Worm (Caenorhabditis elegans) whole organism, young adult: ENCODE measurements around the gene gpch-1.

Experiments
- B0019.2 ChIP-seq: fragments of 200-800 bp; sonication (Bioruptor generic); conservative IDR thresholded peaks from 2 replicates; pipeline ENCODE4 v1.3.6; 2022; ENCODE audit warnings: missing genetic modification reagents, missing genetic modification characterization, missing compliant biosample characterization
- F23B12.7 ChIP-seq: sonication (generic microtip); optimal IDR thresholded peaks from 2 replicates; lab custom pipeline; 2017; ENCODE audit warnings: missing genetic modification characterization, mild to moderate bottlenecking, missing compliant biosample characterization, antibody characterized with exemption, moderate library complexity; ENCODE audit not compliant: insufficient read depth
- F33H1.4 ChIP-seq: fragments of 200-800 bp; sonication (Bioruptor generic); IDR thresholded peaks from 2 replicates; pipeline ENCODE4 v1.3.6; 2022; ENCODE audit warnings: missing genetic modification reagents, missing genetic modification characterization, missing compliant biosample characterization
- F37B4.10 ChIP-seq: fragments of 200-800 bp; sonication (Bioruptor generic); IDR thresholded peaks from 2 replicates; pipeline ENCODE4 v1.3.6; 2022; ENCODE audit warnings: missing genetic modification characterization, missing compliant biosample characterization
- F39B2.1 ChIP-seq: fragments of 200-800 bp; sonication (Bioruptor generic); IDR thresholded peaks from 2 replicates; pipeline ENCODE4 v1.3.6; 2022; ENCODE audit warnings: missing genetic modification reagents, missing genetic modification characterization, missing compliant biosample characterization
- F52B5.7 ChIP-seq: sonication (generic microtip); optimal IDR thresholded peaks from 2 replicates; lab custom pipeline; 2016; ENCODE audit warnings: mild to moderate bottlenecking, missing genetic modification characterization, missing compliant biosample characterization
- F55B11.4 ChIP-seq: sonication (generic microtip); optimal IDR thresholded peaks from 2 replicates; lab custom pipeline; 2016; ENCODE audit warnings: missing compliant biosample characterization, missing genetic modification characterization, borderline replicate concordance; ENCODE audit not compliant: insufficient read depth
- K12H6.12 ChIP-seq: fragments of 200-800 bp; sonication (Bioruptor generic); optimal IDR thresholded peaks from 2 replicates; lab custom pipeline; 2018; ENCODE audit warnings: mild to moderate bottlenecking, missing genetic modification characterization, missing compliant biosample characterization
- T26A5.8 ChIP-seq: sonication (generic microtip); optimal IDR thresholded peaks from 2 replicates; lab custom pipeline; 2016; ENCODE audit warnings: missing genetic modification characterization, missing compliant biosample characterization
- Y56A3A.18 ChIP-seq: fragments of 200-800 bp; sonication (Bioruptor generic); IDR thresholded peaks from 2 replicates; pipeline ENCODE4 v1.3.6; 2022; ENCODE audit warnings: missing genetic modification reagents, missing genetic modification characterization, missing compliant biosample characterization
- Y67H2A.10 ChIP-seq: fragments of 200-800 bp; sonication (Bioruptor generic); conservative IDR thresholded peaks from 2 replicates; pipeline ENCODE4 v1.3.6; 2022; ENCODE audit warnings: missing genetic modification reagents, missing genetic modification characterization, missing compliant biosample characterization
- akir-1 ChIP-seq: fragments of 200-800 bp; sonication (Bioruptor generic); optimal IDR thresholded peaks from 2 replicates; lab custom pipeline; 2018; ENCODE audit warnings: mild to moderate bottlenecking, missing genetic modification characterization, moderate library complexity, missing compliant biosample characterization
- aptf-2 ChIP-seq: fragments of 200-800 bp; sonication (Bioruptor generic); conservative IDR thresholded peaks from 2 replicates; pipeline ENCODE4 v1.3.6; 2022; ENCODE audit warnings: missing genetic modification reagents, missing genetic modification characterization, missing compliant biosample characterization
- bed-2 ChIP-seq: fragments of 200-800 bp; sonication (Bioruptor generic); IDR thresholded peaks from 2 replicates; pipeline ENCODE4 v1.3.6; 2022; ENCODE audit warnings: missing genetic modification reagents, missing genetic modification characterization, missing compliant biosample characterization
- ccch-3 ChIP-seq: fragments of 200-800 bp; sonication (Bioruptor generic); optimal IDR thresholded peaks from 2 replicates; lab custom pipeline; 2018; ENCODE audit warnings: mild to moderate bottlenecking, missing genetic modification characterization, missing compliant biosample characterization
- ceh-100 ChIP-seq: fragments of 200-800 bp; sonication (Bioruptor generic); IDR thresholded peaks from 2 replicates; pipeline ENCODE4 v1.3.6; 2022; ENCODE audit warnings: missing genetic modification reagents, missing genetic modification characterization, missing compliant biosample characterization
- ceh-40 ChIP-seq: fragments of 200-800 bp; sonication (Bioruptor generic); IDR thresholded peaks from 2 replicates; pipeline ENCODE4 v1.3.6; 2022; ENCODE audit warnings: missing genetic modification characterization, missing compliant biosample characterization
- die-1 ChIP-seq: sonication (generic microtip); optimal IDR thresholded peaks from 2 replicates; lab custom pipeline; 2016; ENCODE audit warnings: missing genotype, mild to moderate bottlenecking, missing genetic modification characterization, missing compliant biosample characterization
- efl-1 ChIP-seq: fragments of 150-350 bp; optimal IDR thresholded peaks from 2 replicates; lab custom pipeline; 2014; ENCODE audit warnings: missing biosample characterization, missing genetic modification reagents, missing genetic modification characterization
- egl-18 ChIP-seq: fragments of 200-800 bp; sonication (Bioruptor generic); IDR thresholded peaks from 2 replicates; pipeline ENCODE4 v1.3.6; 2022; ENCODE audit warnings: missing genetic modification reagents, missing genetic modification characterization, missing compliant biosample characterization
- ets-4 ChIP-seq: fragments of 200-800 bp; sonication (Bioruptor generic); optimal IDR thresholded peaks from 2 replicates; lab custom pipeline; 2018; ENCODE audit warnings: mild to moderate bottlenecking, missing genetic modification characterization, missing compliant biosample characterization
- hlh-12 ChIP-seq: sonication (generic microtip); optimal IDR thresholded peaks from 2 replicates; lab custom pipeline; 2016; ENCODE audit warnings: missing genetic modification characterization, missing compliant biosample characterization
- hmg-1.2 ChIP-seq: fragments of 200-800 bp; sonication (Bioruptor generic); IDR thresholded peaks from 2 replicates; pipeline ENCODE4 v1.3.6; 2022; ENCODE audit warnings: missing genetic modification reagents, missing genetic modification characterization, missing compliant biosample characterization
- hrde-1 ChIP-seq: sonication (generic microtip); optimal IDR thresholded peaks from 2 replicates; lab custom pipeline; 2016; ENCODE audit warnings: missing genetic modification characterization, mild to moderate bottlenecking, missing compliant biosample characterization, moderate library complexity, missing genotype, missing genetic modification reagents, borderline replicate concordance
- hsf-1 ChIP-seq: fragments of 200-800 bp; sonication (Bioruptor generic); IDR thresholded peaks from 2 replicates; pipeline ENCODE4 v1.3.6; 2022; ENCODE audit warnings: missing genetic modification reagents, missing genetic modification characterization, missing compliant biosample characterization
- lin-26 ChIP-seq: fragments of 200-800 bp; sonication (Bioruptor generic); IDR thresholded peaks from 2 replicates; pipeline ENCODE4 v1.3.6; 2022; ENCODE audit warnings: missing genetic modification reagents, missing genetic modification characterization, missing compliant biosample characterization
- lir-1 ChIP-seq: fragments of 200-800 bp; sonication (Bioruptor generic); conservative IDR thresholded peaks from 2 replicates; pipeline ENCODE4 v1.3.6; 2022; ENCODE audit warnings: missing genetic modification reagents, missing genetic modification characterization, missing compliant biosample characterization
- madf-3 ChIP-seq: fragments of 200-800 bp; sonication (Bioruptor generic); IDR thresholded peaks from 2 replicates; pipeline ENCODE4 v1.3.6; 2022; ENCODE audit warnings: missing genetic modification reagents, missing genetic modification characterization, missing compliant biosample characterization
- mes-4 ChIP-seq: sonication (generic microtip); optimal IDR thresholded peaks from 2 replicates; lab custom pipeline; 2016; ENCODE audit warnings: missing genotype, missing genetic modification characterization, missing compliant biosample characterization
- nfya-2 ChIP-seq: fragments of 200-800 bp; sonication (Bioruptor generic); IDR thresholded peaks from 2 replicates; pipeline ENCODE4 v1.3.6; 2022; ENCODE audit warnings: missing genetic modification reagents, missing genetic modification characterization, missing compliant biosample characterization
- nfyb-1 ChIP-seq: fragments of 200-800 bp; sonication (Bioruptor generic); IDR thresholded peaks from 2 replicates; pipeline ENCODE4 v1.3.6; 2022; ENCODE audit warnings: missing genetic modification reagents, missing genetic modification characterization, missing compliant biosample characterization
- pbrm-1 ChIP-seq: fragments of 200-800 bp; sonication (Bioruptor generic); IDR thresholded peaks from 2 replicates; pipeline ENCODE4 v1.3.6; 2022; ENCODE audit warnings: missing genetic modification reagents, missing genetic modification characterization, missing compliant biosample characterization
- pha-4 ChIP-seq: fragments of 150-350 bp; sonication (generic microtip); optimal IDR thresholded peaks from 2 replicates; lab custom pipeline; 2014; ENCODE audit warnings: missing biosample characterization, missing genetic modification reagents, missing genetic modification characterization
- rcor-1 ChIP-seq: fragments of 200-800 bp; sonication (Bioruptor generic); IDR thresholded peaks from 2 replicates; pipeline ENCODE4 v1.3.6; 2022; ENCODE audit warnings: missing genetic modification reagents, missing genetic modification characterization, missing compliant biosample characterization
- sea-2 ChIP-seq: fragments of 200-800 bp; sonication (Bioruptor generic); IDR thresholded peaks from 2 replicates; pipeline ENCODE4 v1.3.6; 2022; ENCODE audit warnings: missing genetic modification characterization, missing compliant biosample characterization
- snpc-1.1 ChIP-seq: sonication (generic microtip); optimal IDR thresholded peaks from 2 replicates; lab custom pipeline; 2017; ENCODE audit warnings: missing genetic modification characterization, mild to moderate bottlenecking, missing compliant biosample characterization, antibody characterized with exemption, moderate library complexity, missing genotype, missing genetic modification reagents; ENCODE audit not compliant: insufficient read depth
- snpc-4 ChIP-seq, 5 experiments: fragments of 150-350 bp in 1 of 5; sonication (generic microtip) in 4 of 5; optimal IDR thresholded peaks; 2 replicates each; lab custom pipeline; 2014 to 2018; ENCODE audit warnings: missing genetic modification characterization in 5 of 5, missing biosample characterization in 3 of 5, antibody characterized with exemption in 2 of 5, mild to moderate bottlenecking in 2 of 5, missing compliant biosample characterization in 2 of 5, missing genotype in 2 of 5, moderate library complexity in 2 of 5, missing genetic modification reagents in 1 of 5
- somi-1 ChIP-seq: fragments of 200-800 bp; sonication (Bioruptor generic); optimal IDR thresholded peaks from 2 replicates; lab custom pipeline; 2018; ENCODE audit warnings: mild to moderate bottlenecking, missing genetic modification characterization, missing compliant biosample characterization
- tbp1 ChIP-seq: fragments of 200-800 bp; sonication (Bioruptor generic); optimal IDR thresholded peaks from 2 replicates; lab custom pipeline; 2018; ENCODE audit warnings: mild to moderate bottlenecking, missing genetic modification characterization, missing compliant biosample characterization
- tlf-1 ChIP-seq: fragments of 200-800 bp; sonication (Bioruptor generic); optimal IDR thresholded peaks from 2 replicates; lab custom pipeline; 2018; ENCODE audit warnings: mild to moderate bottlenecking, missing genetic modification characterization, missing compliant biosample characterization
- unc-62 ChIP-seq: fragments of 150-350 bp; optimal IDR thresholded peaks from 2 replicates; lab custom pipeline; 2014; ENCODE audit warnings: missing biosample characterization, missing genetic modification reagents, missing genetic modification characterization
- xnd-1 ChIP-seq: sonication (generic microtip); optimal IDR thresholded peaks from 2 replicates; lab custom pipeline; 2016; ENCODE audit warnings: missing genotype, missing genetic modification reagents, missing genetic modification characterization, missing compliant biosample characterization
- zim-3 ChIP-seq: sonication (generic microtip); optimal IDR thresholded peaks from 2 replicates; lab custom pipeline; 2017; ENCODE audit warnings: mild to moderate bottlenecking, missing genetic modification characterization, moderate library complexity, missing compliant biosample characterization
- ztf-22 ChIP-seq: fragments of 200-800 bp; sonication (Bioruptor generic); optimal IDR thresholded peaks from 2 replicates; lab custom pipeline; 2018; ENCODE audit warnings: mild to moderate bottlenecking, missing genetic modification characterization, moderate library complexity, missing compliant biosample characterization
- ztf-25 ChIP-seq: fragments of 200-800 bp; sonication (Bioruptor generic); IDR thresholded peaks from 2 replicates; pipeline ENCODE4 v1.3.6; 2022; ENCODE audit warnings: missing genetic modification reagents, missing genetic modification characterization, missing compliant biosample characterization
- ztf-3 ChIP-seq: fragments of 200-800 bp; sonication (Bioruptor generic); optimal IDR thresholded peaks from 2 replicates; lab custom pipeline; 2018; ENCODE audit warnings: mild to moderate bottlenecking, missing genetic modification characterization, missing compliant biosample characterization
- ztf-6 ChIP-seq: fragments of 200-800 bp; sonication (Bioruptor generic); IDR thresholded peaks from 2 replicates; pipeline ENCODE4 v1.3.6; 2022; ENCODE audit warnings: missing genetic modification reagents, missing genetic modification characterization, missing compliant biosample characterization

The gpch-1 gene

DNA sequence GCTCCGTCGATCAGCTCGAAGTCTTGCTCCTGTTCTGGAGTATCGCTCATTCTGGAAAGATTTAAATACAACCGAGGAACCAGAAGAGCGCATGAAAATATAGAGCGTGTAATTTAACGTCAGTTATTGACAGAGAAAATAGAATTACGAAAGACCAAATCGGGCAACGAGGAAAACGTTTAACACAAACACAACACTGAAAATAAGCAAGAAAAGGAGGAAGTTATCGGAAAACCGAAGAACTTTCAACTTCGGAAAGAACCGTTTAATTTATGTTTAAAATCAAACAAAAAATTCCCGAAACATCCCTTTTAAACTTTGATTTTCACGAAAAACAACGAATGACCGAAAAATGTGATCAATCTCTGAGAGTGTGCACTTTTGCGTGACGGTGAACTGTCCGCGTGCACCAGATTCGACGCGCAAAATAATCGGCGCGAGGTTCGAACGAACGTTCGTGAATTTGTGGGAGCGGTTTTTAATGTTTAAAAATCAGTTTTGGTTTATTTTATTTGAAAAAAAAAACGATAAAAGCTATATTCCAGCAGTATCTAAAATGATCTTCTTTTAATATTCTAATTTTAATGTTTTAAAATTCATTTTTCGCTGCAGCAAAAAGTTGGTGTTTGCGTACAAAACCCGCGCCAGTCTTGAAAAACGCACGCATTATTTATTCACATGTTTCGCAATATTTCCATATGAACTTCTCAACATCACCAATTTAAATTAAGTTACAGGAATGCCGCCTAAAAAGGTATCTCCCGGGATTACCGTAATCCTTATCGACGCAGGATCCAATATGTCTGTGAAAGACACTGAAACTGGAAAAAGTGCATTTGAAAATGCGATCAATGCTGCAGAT is 11.0 kb downstream of the gpch-1 start, which contains the start of the genes R07E5.7 and cku-80:
R07E5.7 (minus strand) TSS at position 51 of the 862 bp plus-strand sequence.
cku-80 (plus strand) TSS at position 732 of the 862 bp plus-strand sequence.
- TF ChIP-seq Y56A3A.18 (GFP tag; lab: Robert Waterston, UW) (no peak), ztf-3 (GFP tag; lab: Kevin White, UChicago) (no peak), snpc-1.1 (tag; lab: Kevin White, UChicago) (peak; percentile 33), F23B12.7 (tag; lab: Kevin White, UChicago) (peak; percentile 70), bed-2 (GFP tag; lab: Robert Waterston, UW) (no peak), hsf-1 (GFP tag; lab: Robert Waterston, UW) (no peak), die-1 (tag; lab: Kevin White, UChicago) (no peak), lin-26 (GFP tag; lab: Robert Waterston, UW) (no peak), hrde-1 (tag; lab: Kevin White, UChicago) (no peak), mes-4 (no peak), nfyb-1 (GFP tag; lab: Robert Waterston, UW) (no peak), ztf-22 (no peak), snpc-4 (GFP tag; optimal IDR thresholded peaks at IDR 0.05; lab: Kevin White, UChicago) (no peak), snpc-4 (tag; optimal IDR thresholded peaks at IDR 0.05; lab: Kevin White, UChicago) (peak; percentile 4 to 77 (median 53)), aptf-2 (GFP tag; lab: Robert Waterston, UW) (no peak), lir-1 (no peak), hlh-12 (tag; lab: Kevin White, UChicago) (no peak), K12H6.12 (peak; percentile 33), F37B4.10 (GFP tag; lab: Robert Waterston, UW) (no peak), egl-18 (GFP tag; lab: Robert Waterston, UW) (no peak), sea-2 (no peak), B0019.2 (GFP tag; lab: Robert Waterston, UW) (no peak), pbrm-1 (GFP tag; lab: Robert Waterston, UW) (peak; percentile 46; the same call in 1 of the 2 replicates), akir-1 (GFP tag; lab: Kevin White, UChicago) (no peak), ets-4 (GFP tag; lab: Kevin White, UChicago) (no peak), tlf-1 (GFP tag; lab: Kevin White, UChicago) (peak; percentile 27), F33H1.4 (GFP tag; lab: Robert Waterston, UW) (peak; percentile 45), F39B2.1 (GFP tag; lab: Robert Waterston, UW) (no peak), hmg-1.2 (GFP tag; lab: Robert Waterston, UW) (peak; percentile 39), tbp1 (GFP tag; lab: Kevin White, UChicago) (peak; percentile 43), T26A5.8 (tag; lab: Kevin White, UChicago) (no peak), xnd-1 (no peak), pha-4 (tag; lab: Kevin White, UChicago) (no peak), nfya-2 (GFP tag; lab: Robert Waterston, UW) (no peak), efl-1 (GFP tag; lab: Kevin White, UChicago) (peak; percentile 69), zim-3 (tag; lab: Kevin White, UChicago) (no peak), unc-62 (GFP tag; lab: Kevin White, UChicago) (no peak), somi-1 (no peak), ceh-40 (no peak), ccch-3 (GFP tag; lab: Kevin White, UChicago) (no peak), madf-3 (no peak), ztf-6 (no peak), F52B5.7 (tag; lab: Kevin White, UChicago) (no peak), rcor-1 (GFP tag; lab: Robert Waterston, UW) (no peak), ceh-100 (no peak), ztf-25 (GFP tag; lab: Robert Waterston, UW) (no peak), Y67H2A.10 (GFP tag; lab: Robert Waterston, UW) (no peak), F55B11.4 (tag; lab: Kevin White, UChicago) (no peak)
